Worm (Caenorhabditis elegans): Measurements from ENCODE around the gene ceh-43.

- TF ChIP-seq F13C5.2 (tag; optimal IDR thresholded peaks at IDR 0.05) (no peak), ama-1 (optimal IDR thresholded peaks at IDR 0.05) (no peak), ceh-13 (GFP tag; optimal IDR thresholded peaks at IDR 0.05) (no peak), hmg-4 (GFP tag; optimal IDR thresholded peaks at IDR 0.05) (no peak), tra-4 (tag; optimal IDR thresholded peaks at IDR 0.05) (no peak), B0310.2 (tag; optimal IDR thresholded peaks at IDR 0.05) (no peak), pes-1 (GFP tag; IDR thresholded peaks at IDR 0.05) (no peak), scrt-1 (GFP tag; IDR thresholded peaks at IDR 0.05) (no peak), tbx-11 (GFP tag; IDR thresholded peaks at IDR 0.05) (no peak), sea-1 (GFP tag; conservative IDR thresholded peaks at IDR 0.05) (no peak), flt-1 (GFP tag; IDR thresholded peaks at IDR 0.05) (no peak), tbx-37 (GFP tag; conservative IDR thresholded peaks at IDR 0.05) (no peak), ceh-36 (tag; optimal IDR thresholded peaks at IDR 0.05) (no peak), hmbx-1 (tag; optimal IDR thresholded peaks at IDR 0.05) (no peak)
Observed at ce11 chrIII:4495685-4496084, 45.9 kb upstream of the ceh-43 start.
